Worm (Caenorhabditis elegans) whole organism, midembryonic: Measurements from ENCODE around the gene C16B8.2.

Experiments used
- T22C8.4 ChIP-seq: fragments of 200-800 bp; sonication (Bioruptor generic); IDR thresholded peaks from 2 replicates; pipeline ENCODE4 v1.3.6; 2022; ENCODE audit warnings: missing genetic modification characterization, missing compliant biosample characterization
- cog-1 ChIP-seq: sonication (generic microtip); optimal IDR thresholded peaks from 2 replicates; lab custom pipeline; 2016; ENCODE audit warnings: missing genetic modification characterization, missing compliant biosample characterization
- flt-1 ChIP-seq: fragments of 200-800 bp; sonication (Bioruptor generic); IDR thresholded peaks from 2 replicates; pipeline ENCODE4 v1.3.6; 2022; ENCODE audit warnings: missing genetic modification characterization, missing compliant biosample characterization
- klf-2 ChIP-seq: fragments of 200-800 bp; sonication (Bioruptor generic); conservative IDR thresholded peaks from 2 replicates; pipeline ENCODE4 v1.3.6; 2022; ENCODE audit warnings: missing genetic modification reagents, missing genetic modification characterization, missing compliant biosample characterization
- med-1 ChIP-seq: sonication (generic microtip); optimal IDR thresholded peaks from 2 replicates; lab custom pipeline; 2017; ENCODE audit warnings: missing genetic modification characterization, mild to moderate bottlenecking, missing compliant biosample characterization, antibody characterized with exemption, missing genetic modification reagents; ENCODE audit not compliant: insufficient read depth
- ref-1 ChIP-seq: fragments of 200-800 bp; sonication (Bioruptor generic); conservative IDR thresholded peaks from 2 replicates; pipeline ENCODE4 v1.3.6; 2022; ENCODE audit warnings: missing genetic modification reagents, missing genetic modification characterization, missing compliant biosample characterization
- tab-1 ChIP-seq: fragments of 200-800 bp; sonication (Bioruptor generic); IDR thresholded peaks from 2 replicates; pipeline ENCODE4 v1.3.6; 2022; ENCODE audit warnings: missing genetic modification characterization, missing compliant biosample characterization
- ztf-23 ChIP-seq: fragments of 200-800 bp; sonication (Bioruptor generic); IDR thresholded peaks from 2 replicates; pipeline ENCODE4 v1.3.6; 2022; ENCODE audit warnings: missing genetic modification reagents, missing genetic modification characterization, missing compliant biosample characterization
- ztf-29 ChIP-seq: fragments of 200-800 bp; sonication (Bioruptor generic); IDR thresholded peaks from 2 replicates; pipeline ENCODE4 v1.3.6; 2022; ENCODE audit warnings: missing genetic modification reagents, missing genetic modification characterization, missing compliant biosample characterization

Gene C16B8.2

DNA sequence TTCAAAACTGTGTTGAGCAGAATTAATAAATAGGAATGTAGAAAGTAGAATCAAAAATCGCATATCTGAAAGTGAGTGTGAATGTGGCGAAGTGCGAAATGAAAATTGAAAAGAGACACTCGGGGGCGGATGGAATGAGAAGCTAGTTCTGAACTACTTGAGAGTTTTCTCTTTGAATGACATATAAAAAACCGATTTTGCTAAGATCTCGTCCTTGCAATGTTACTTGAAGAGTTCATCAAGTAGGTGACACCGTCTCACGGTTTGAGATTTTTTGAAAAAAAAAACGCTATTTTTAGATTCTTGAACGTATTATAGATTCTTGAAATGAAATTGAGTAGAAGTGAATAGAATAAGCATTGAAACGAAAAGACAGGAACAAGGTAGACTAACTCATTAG is at the start of gene C16B8.2:
Gene C16B8.2 (minus strand): TSS at position 101 of the 400 bp plus-strand sequence.
- no peak for TF ChIP-seq klf-2
- TF ChIP-seq med-1 (GFP tag; lab: Kevin White, UChicago): no peak
- no peak for TF ChIP-seq ztf-29 (GFP tag; lab: Robert Waterston, UW)
- no peak for TF ChIP-seq tab-1 (GFP tag; lab: Robert Waterston, UW)
- TF ChIP-seq flt-1 (GFP tag; lab: Robert Waterston, UW): no peak
- no peak for TF ChIP-seq cog-1
- TF ChIP-seq ref-1 (GFP tag; lab: Robert Waterston, UW): no peak
- no peak for TF ChIP-seq T22C8.4 (GFP tag; lab: Robert Waterston, UW)
- no peak for TF ChIP-seq ztf-23

DNA sequence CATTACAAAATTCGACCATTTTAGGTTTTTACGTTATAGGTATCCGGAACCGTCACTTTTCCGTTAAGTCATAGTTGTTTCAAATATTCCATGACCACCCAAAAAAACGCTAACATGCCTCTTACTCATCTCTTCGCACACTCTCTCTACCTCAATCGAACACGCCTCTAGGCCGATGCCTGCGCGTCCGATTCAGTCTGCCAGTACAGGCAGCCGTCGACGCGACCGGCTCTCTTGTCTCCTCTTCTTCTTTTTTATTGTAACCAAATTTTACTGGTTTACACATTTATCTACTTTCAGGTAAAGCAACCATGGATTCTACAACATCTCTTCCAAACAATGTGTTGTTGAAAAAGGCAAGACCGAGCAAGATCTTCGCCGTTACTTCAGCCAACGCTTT is 45.7 kb upstream of the C16B8.2 start, which contains the start of gene mop-25.1:
Gene mop-25.1 (plus strand): TSS at position 301 of the 400 bp plus-strand sequence.
- TF ChIP-seq flt-1 (GFP tag; lab: Robert Waterston, UW) (no peak), T22C8.4 (GFP tag; lab: Robert Waterston, UW) (no peak), cog-1 (no peak), klf-2 (no peak), ztf-23 (no peak), tab-1 (GFP tag; lab: Robert Waterston, UW) (no peak), ztf-29 (GFP tag; lab: Robert Waterston, UW) (no peak), med-1 (GFP tag; lab: Kevin White, UChicago) (no peak), ref-1 (GFP tag; lab: Robert Waterston, UW) (no peak)

DNA sequence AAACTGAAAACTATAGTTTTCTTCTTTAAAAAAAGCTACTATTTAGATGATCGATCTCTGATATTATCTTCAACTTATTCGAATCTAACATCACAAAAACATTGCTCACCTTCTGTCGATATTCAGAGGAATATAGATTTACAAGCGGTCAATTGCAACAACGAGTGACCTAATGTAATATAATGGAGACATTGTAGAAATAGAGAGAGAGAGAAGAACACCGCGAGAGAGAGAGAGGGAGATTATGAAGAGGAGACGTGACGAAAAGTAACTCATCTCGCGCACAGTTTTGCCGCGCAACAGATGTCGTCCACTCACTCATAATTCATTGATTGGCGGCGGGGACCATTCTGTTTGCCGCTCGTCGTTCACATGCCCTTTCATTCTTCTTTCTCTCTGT is 44.2 kb upstream of the C16B8.2 start:
- TF ChIP-seq T22C8.4 (GFP tag; lab: Robert Waterston, UW) (no peak), ztf-23 (no peak), ref-1 (GFP tag; lab: Robert Waterston, UW) (no peak), cog-1 (no peak), med-1 (GFP tag; lab: Kevin White, UChicago) (no peak), flt-1 (GFP tag; lab: Robert Waterston, UW) (no peak), klf-2 (no peak), ztf-29 (GFP tag; lab: Robert Waterston, UW) (no peak)

DNA sequence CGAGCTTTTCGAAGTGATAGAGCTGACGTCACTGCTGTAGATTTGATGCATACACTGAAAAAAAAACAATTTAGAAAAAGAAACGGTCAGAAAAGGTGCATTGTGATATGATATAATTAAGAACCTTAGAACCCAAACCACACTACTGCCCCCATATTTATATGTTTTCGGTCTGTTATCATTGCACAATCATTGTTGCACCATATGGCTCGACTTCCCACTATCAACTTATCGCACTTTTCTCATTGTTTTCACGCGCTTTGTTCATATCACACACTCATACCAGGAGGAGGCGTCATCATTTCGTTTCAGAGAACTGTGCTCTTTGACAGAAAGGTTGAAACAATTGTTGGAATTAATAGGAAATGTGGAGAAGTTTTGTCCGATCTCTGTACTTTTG is 42.7 kb upstream of the C16B8.2 start:
- no peak for TF ChIP-seq flt-1 (GFP tag; lab: Robert Waterston, UW)
- no peak for TF ChIP-seq T22C8.4 (GFP tag; lab: Robert Waterston, UW)
- no peak for TF ChIP-seq tab-1 (GFP tag; lab: Robert Waterston, UW)
- TF ChIP-seq klf-2: no peak
- no peak for TF ChIP-seq cog-1
- no peak for TF ChIP-seq med-1 (GFP tag; lab: Kevin White, UChicago)
- TF ChIP-seq ref-1 (GFP tag; lab: Robert Waterston, UW): no peak

DNA sequence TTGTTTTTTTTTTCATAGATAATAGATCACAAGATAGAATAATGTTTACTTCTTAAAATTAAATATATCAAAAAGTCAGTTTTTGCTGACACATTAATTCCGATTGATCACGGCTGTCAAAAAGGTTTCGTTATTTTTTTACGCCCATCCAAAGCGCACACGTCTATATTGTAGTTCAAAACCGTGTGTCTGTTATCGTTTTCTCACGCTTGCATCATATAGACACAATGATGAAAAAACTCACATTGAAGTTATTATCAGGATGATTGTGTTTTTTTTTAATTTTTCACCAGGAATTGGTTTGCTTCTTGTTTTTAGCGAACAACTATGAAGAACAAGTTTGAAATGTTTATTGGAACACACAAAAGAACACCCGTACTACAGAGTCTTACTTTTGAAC is 41.5 kb upstream of the C16B8.2 start:
- no peak for TF ChIP-seq ztf-23
- TF ChIP-seq T22C8.4 (GFP tag; lab: Robert Waterston, UW): no peak
- TF ChIP-seq klf-2: no peak
- no peak for TF ChIP-seq flt-1 (GFP tag; lab: Robert Waterston, UW)
- TF ChIP-seq ztf-29 (GFP tag; lab: Robert Waterston, UW): no peak
- TF ChIP-seq med-1 (GFP tag; lab: Kevin White, UChicago): no peak

DNA sequence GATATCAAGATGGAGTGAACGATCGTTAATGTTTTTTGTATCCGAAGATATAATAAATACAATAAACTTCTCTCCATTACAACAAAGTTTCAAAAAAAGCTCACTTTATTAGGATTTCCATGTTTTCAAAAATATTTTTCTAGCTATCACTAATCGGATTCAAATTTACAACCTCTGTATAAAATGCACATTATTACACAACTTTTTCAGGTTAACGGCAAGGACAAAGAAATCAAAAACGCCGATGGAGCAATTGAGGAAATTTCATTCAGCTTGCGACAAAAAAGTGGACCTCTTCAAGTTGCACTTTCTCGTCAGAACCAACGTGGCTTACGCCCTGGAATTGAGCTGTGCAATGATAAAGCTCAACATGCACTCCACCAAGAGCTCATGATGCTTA is 40.7 kb upstream of the C16B8.2 start:
- no peak for TF ChIP-seq flt-1 (GFP tag; lab: Robert Waterston, UW)
- no peak for TF ChIP-seq med-1 (GFP tag; lab: Kevin White, UChicago)
- TF ChIP-seq ztf-29 (GFP tag; lab: Robert Waterston, UW): no peak
- TF ChIP-seq klf-2: no peak
- TF ChIP-seq tab-1 (GFP tag; lab: Robert Waterston, UW): no peak
- no peak for TF ChIP-seq cog-1
- TF ChIP-seq T22C8.4 (GFP tag; lab: Robert Waterston, UW): no peak
- no peak for TF ChIP-seq ztf-23
- no peak for TF ChIP-seq ref-1 (GFP tag; lab: Robert Waterston, UW)

DNA sequence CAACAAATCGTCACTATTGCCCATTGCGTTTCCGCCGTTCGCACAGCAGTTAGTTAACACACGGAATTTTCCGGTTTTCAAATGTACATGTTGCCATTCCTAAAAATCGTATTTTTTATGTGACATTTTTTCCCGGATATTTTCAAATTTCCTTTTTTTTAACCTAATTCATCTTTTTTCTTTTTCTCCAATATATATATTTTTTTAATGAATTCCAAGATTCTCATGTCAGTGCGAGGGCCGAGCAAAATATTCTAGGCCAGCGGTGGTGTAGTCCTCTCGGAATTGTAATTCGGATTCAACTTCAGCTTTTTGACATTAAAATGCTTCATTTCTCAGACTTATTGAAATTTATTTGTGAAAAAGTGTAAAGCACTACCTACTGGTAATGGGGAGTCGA is 38.8 kb upstream of the C16B8.2 start, which contains the start of gene R02E12.4:
Gene R02E12.4 (plus strand): TSS at position 301 of the 400 bp plus-strand sequence.
- TF ChIP-seq klf-2 (no peak), ztf-23 (no peak), ref-1 (GFP tag; lab: Robert Waterston, UW) (no peak), T22C8.4 (GFP tag; lab: Robert Waterston, UW) (no peak), med-1 (GFP tag; lab: Kevin White, UChicago) (no peak), ztf-29 (GFP tag; lab: Robert Waterston, UW) (no peak), cog-1 (no peak), flt-1 (GFP tag; lab: Robert Waterston, UW) (no peak), tab-1 (GFP tag; lab: Robert Waterston, UW) (no peak)

DNA sequence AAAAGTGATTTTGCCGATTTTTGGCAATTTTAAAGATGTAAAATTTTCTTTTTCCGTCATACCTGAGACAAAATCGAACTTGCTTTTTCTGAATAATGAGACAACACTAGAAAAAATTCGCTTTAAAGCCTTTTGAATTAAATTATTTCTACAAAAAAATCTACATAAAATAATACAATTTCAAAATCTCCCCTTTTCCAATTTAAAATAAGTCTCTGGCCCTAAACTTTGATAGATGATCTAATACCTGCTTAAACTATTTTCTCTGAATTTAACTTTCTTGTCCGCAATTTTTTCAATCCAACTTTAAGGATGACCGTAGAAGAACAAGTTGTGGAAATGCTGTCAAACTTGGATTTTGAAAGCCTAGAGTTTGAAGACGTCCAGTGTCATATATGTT is 37.0 kb upstream of the C16B8.2 start, which contains the start of gene R02E12.12:
Gene R02E12.12 (plus strand): TSS at position 301 of the 400 bp plus-strand sequence.
- TF ChIP-seq klf-2 (no peak), ztf-29 (GFP tag; lab: Robert Waterston, UW) (no peak), ref-1 (GFP tag; lab: Robert Waterston, UW) (no peak), cog-1 (no peak), med-1 (GFP tag; lab: Kevin White, UChicago) (no peak), T22C8.4 (GFP tag; lab: Robert Waterston, UW) (no peak), flt-1 (GFP tag; lab: Robert Waterston, UW) (no peak), ztf-23 (no peak), tab-1 (GFP tag; lab: Robert Waterston, UW) (no peak)

DNA sequence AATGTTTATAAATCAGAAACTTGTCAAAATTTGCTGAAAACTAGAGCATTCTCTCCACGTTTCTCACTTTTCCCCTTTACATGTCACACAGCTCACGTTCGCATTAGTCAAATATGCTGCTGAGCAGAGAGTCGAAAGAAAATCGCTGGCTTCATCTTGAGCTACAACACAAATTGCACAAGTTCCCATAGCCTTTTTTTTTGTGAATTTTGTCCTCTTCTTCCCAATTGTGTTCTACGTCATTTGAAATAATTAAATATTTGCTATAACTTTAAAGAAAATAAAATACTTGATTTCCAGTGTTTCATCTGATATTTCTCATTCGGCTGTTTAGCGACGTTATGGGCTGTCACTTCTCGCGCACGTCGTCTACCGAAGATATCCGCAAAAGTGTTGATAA is 30.8 kb upstream of the C16B8.2 start, which contains the start of gene R02E12.5:
Gene R02E12.5 (plus strand): TSS at position 301 of the 400 bp plus-strand sequence.
- no peak for TF ChIP-seq ref-1 (GFP tag; lab: Robert Waterston, UW)
- TF ChIP-seq ztf-29 (GFP tag; lab: Robert Waterston, UW): no peak
- TF ChIP-seq med-1 (GFP tag; lab: Kevin White, UChicago): no peak
- no peak for TF ChIP-seq cog-1
- no peak for TF ChIP-seq klf-2
- TF ChIP-seq T22C8.4 (GFP tag; lab: Robert Waterston, UW): no peak
- no peak for TF ChIP-seq flt-1 (GFP tag; lab: Robert Waterston, UW)
- TF ChIP-seq ztf-23: no peak
- TF ChIP-seq tab-1 (GFP tag; lab: Robert Waterston, UW): no peak
